Worm (Caenorhabditis elegans) whole organism, L3 larva: Measurements from ENCODE around the gene clic-1.

Experiments
- R02D3.7 ChIP-seq: fragments of 150-350 bp; optimal IDR thresholded peaks from 2 replicates; lab custom pipeline; 2014; ENCODE audit warnings: missing biosample characterization, missing genetic modification characterization
- ZK546.5 ChIP-seq: sonication (generic microtip); optimal IDR thresholded peaks from 2 replicates; lab custom pipeline; 2017; ENCODE audit warnings: missing biosample characterization, missing genetic modification characterization
- aly-2 ChIP-seq: fragments of 150-350 bp; optimal IDR thresholded peaks from 2 replicates; lab custom pipeline; 2014; ENCODE audit warnings: missing biosample characterization, missing genetic modification characterization
- ama-1 ChIP-seq: fragments of 150-350 bp; optimal IDR thresholded peaks from 2 replicates; lab custom pipeline; 2018
- ceh-16 ChIP-seq: sonication (generic microtip); optimal IDR thresholded peaks from 2 replicates; lab custom pipeline; 2017; ENCODE audit warnings: missing biosample characterization, missing genetic modification characterization
- ceh-28 ChIP-seq: fragments of 150-350 bp; optimal IDR thresholded peaks from 2 replicates; lab custom pipeline; 2014; ENCODE audit warnings: missing biosample characterization, missing genetic modification reagents, missing genetic modification characterization
- ceh-9 ChIP-seq: sonication (generic microtip); optimal IDR thresholded peaks from 2 replicates; lab custom pipeline; 2018; ENCODE audit warnings: missing biosample characterization, missing genetic modification characterization
- daf-12 ChIP-seq: fragments of 150-350 bp; optimal IDR thresholded peaks from 2 replicates; lab custom pipeline; 2014; ENCODE audit warnings: missing biosample characterization, missing genetic modification reagents, missing genetic modification characterization
- egl-27 ChIP-seq: sonication (generic microtip); optimal IDR thresholded peaks from 4 replicates; lab custom pipeline; 2017; ENCODE audit warnings: missing biosample characterization, missing genetic modification reagents, missing genetic modification characterization
- egl-5 ChIP-seq: fragments of 150-350 bp; optimal IDR thresholded peaks from 2 replicates; lab custom pipeline; 2017; ENCODE audit warnings: missing biosample characterization, missing genetic modification reagents, missing genetic modification characterization, inconsistent platforms
- elt-2 ChIP-seq: sonication (generic microtip); optimal IDR thresholded peaks from 2 replicates; lab custom pipeline; 2016; ENCODE audit warnings: missing genetic modification reagents, mild to moderate bottlenecking, missing genetic modification characterization, missing compliant biosample characterization
- elt-3 ChIP-seq, 3 experiments: fragments of 150-350 bp in 1 of 3; sonication (generic microtip) in 2 of 3; optimal IDR thresholded peaks; 2 replicates in 2 of 3; 4 replicates in 1 of 3; lab custom pipeline; 2014 to 2017; ENCODE audit warnings: missing biosample characterization in 3 of 3, missing genetic modification characterization in 3 of 3
- eor-1 ChIP-seq, 2 experiments: fragments of 150-350 bp; optimal IDR thresholded peaks; 2 replicates each; lab custom pipeline; 2014 to 2018; ENCODE audit warnings: missing biosample characterization in 2 of 2, missing genetic modification characterization in 2 of 2
- fkh-2 ChIP-seq: fragments of 150-350 bp; optimal IDR thresholded peaks from 2 replicates; lab custom pipeline; 2014; ENCODE audit warnings: missing biosample characterization, missing genetic modification reagents, missing genetic modification characterization
- fos-1 ChIP-seq: fragments of 150-350 bp; optimal IDR thresholded peaks from 2 replicates; lab custom pipeline; 2014; ENCODE audit warnings: missing biosample characterization, missing genetic modification characterization
- hmg-11 ChIP-seq: sonication (generic microtip); optimal IDR thresholded peaks from 2 replicates; lab custom pipeline; 2016; ENCODE audit warnings: missing genetic modification characterization, missing compliant biosample characterization
- jun-1 ChIP-seq: fragments of 150-350 bp; optimal IDR thresholded peaks from 2 replicates; lab custom pipeline; 2014; ENCODE audit warnings: missing biosample characterization, missing genetic modification reagents, missing genetic modification characterization
- lin-15B ChIP-seq: fragments of 150-350 bp; optimal IDR thresholded peaks from 2 replicates; lab custom pipeline; 2014; ENCODE audit warnings: missing biosample characterization, missing genetic modification characterization
- lin-39 ChIP-seq: fragments of 150-350 bp; optimal IDR thresholded peaks from 2 replicates; lab custom pipeline; 2018; ENCODE audit warnings: missing biosample characterization, missing genetic modification reagents, missing genetic modification characterization
- lsy-12 ChIP-seq: sonication (generic microtip); optimal IDR thresholded peaks from 2 replicates; lab custom pipeline; 2016; ENCODE audit warnings: mild to moderate bottlenecking, missing genetic modification characterization, missing compliant biosample characterization
- mdl-1 ChIP-seq: fragments of 150-350 bp; optimal IDR thresholded peaks from 2 replicates; lab custom pipeline; 2014; ENCODE audit warnings: missing biosample characterization, missing genetic modification characterization
- mml-1 ChIP-seq: fragments of 150-350 bp; sonication (generic microtip); optimal IDR thresholded peaks from 3 replicates; lab custom pipeline; 2014; ENCODE audit warnings: missing biosample characterization, missing genetic modification characterization
- nfya-1 ChIP-seq: sonication (generic microtip); optimal IDR thresholded peaks from 2 replicates; lab custom pipeline; 2017; ENCODE audit warnings: missing genetic modification characterization, mild to moderate bottlenecking, missing compliant biosample characterization, antibody characterized with exemption, moderate library complexity; ENCODE audit not compliant: insufficient read depth
- nhr-12 ChIP-seq: fragments of 150-350 bp; optimal IDR thresholded peaks from 2 replicates; lab custom pipeline; 2014; ENCODE audit warnings: missing biosample characterization, missing genetic modification characterization
- nhr-237 ChIP-seq: fragments of 150-350 bp; optimal IDR thresholded peaks from 2 replicates; lab custom pipeline; 2014; ENCODE audit warnings: missing biosample characterization, missing genetic modification characterization
- nhr-25 ChIP-seq: sonication (generic microtip); optimal IDR thresholded peaks from 2 replicates; lab custom pipeline; 2017; ENCODE audit warnings: missing biosample characterization, missing genetic modification characterization
- nhr-28 ChIP-seq: fragments of 150-350 bp; optimal IDR thresholded peaks from 2 replicates; lab custom pipeline; 2014; ENCODE audit warnings: missing biosample characterization, missing genetic modification characterization
- nhr-43 ChIP-seq: sonication (generic microtip); optimal IDR thresholded peaks from 2 replicates; lab custom pipeline; 2016; ENCODE audit warnings: mild to moderate bottlenecking, missing genetic modification characterization, missing compliant biosample characterization; ENCODE audit not compliant: poor library complexity, severe bottlenecking
- nhr-67 ChIP-seq: fragments of 150-350 bp; optimal IDR thresholded peaks from 2 replicates; lab custom pipeline; 2014; ENCODE audit warnings: missing biosample characterization, missing genetic modification characterization
- nhr-76 ChIP-seq: fragments of 150-350 bp; sonication (generic microtip); optimal IDR thresholded peaks from 5 replicates; lab custom pipeline; 2014; ENCODE audit warnings: missing biosample characterization, missing genetic modification characterization
- nhr-77 ChIP-seq: fragments of 150-350 bp; optimal IDR thresholded peaks from 2 replicates; lab custom pipeline; 2014; ENCODE audit warnings: missing biosample characterization, missing genetic modification characterization
- pha-4 ChIP-seq: fragments of 150-350 bp; optimal IDR thresholded peaks from 2 replicates; lab custom pipeline; 2014; ENCODE audit warnings: missing biosample characterization, missing genetic modification reagents, missing genetic modification characterization
- pqm-1 ChIP-seq: fragments of 150-350 bp; optimal IDR thresholded peaks from 2 replicates; lab custom pipeline; 2017; ENCODE audit warnings: missing biosample characterization, missing genetic modification characterization, inconsistent platforms
- skn-1 ChIP-seq: fragments of 150-350 bp; optimal IDR thresholded peaks from 2 replicates; lab custom pipeline; 2014; ENCODE audit warnings: missing biosample characterization, missing genetic modification characterization
- snpc-4 ChIP-seq: fragments of 150-350 bp; optimal IDR thresholded peaks from 2 replicates; lab custom pipeline; 2014; ENCODE audit warnings: missing biosample characterization, missing genetic modification characterization
- tbx-2 ChIP-seq: sonication (generic microtip); optimal IDR thresholded peaks from 2 replicates; lab custom pipeline; 2016; ENCODE audit warnings: mild to moderate bottlenecking, missing genetic modification characterization, missing compliant biosample characterization
- unc-39 ChIP-seq: sonication (generic microtip); optimal IDR thresholded peaks from 4 replicates; lab custom pipeline; 2017; ENCODE audit warnings: missing biosample characterization, missing genetic modification characterization
- unc-62 ChIP-seq: fragments of 150-350 bp; sonication (generic microtip); optimal IDR thresholded peaks from 4 replicates; lab custom pipeline; 2014; ENCODE audit warnings: missing biosample characterization, missing genetic modification reagents, missing genetic modification characterization
- ztf-11 ChIP-seq: fragments of 150-350 bp; optimal IDR thresholded peaks from 2 replicates; lab custom pipeline; 2014; ENCODE audit warnings: missing biosample characterization, missing genetic modification characterization

Gene clic-1

DNA sequence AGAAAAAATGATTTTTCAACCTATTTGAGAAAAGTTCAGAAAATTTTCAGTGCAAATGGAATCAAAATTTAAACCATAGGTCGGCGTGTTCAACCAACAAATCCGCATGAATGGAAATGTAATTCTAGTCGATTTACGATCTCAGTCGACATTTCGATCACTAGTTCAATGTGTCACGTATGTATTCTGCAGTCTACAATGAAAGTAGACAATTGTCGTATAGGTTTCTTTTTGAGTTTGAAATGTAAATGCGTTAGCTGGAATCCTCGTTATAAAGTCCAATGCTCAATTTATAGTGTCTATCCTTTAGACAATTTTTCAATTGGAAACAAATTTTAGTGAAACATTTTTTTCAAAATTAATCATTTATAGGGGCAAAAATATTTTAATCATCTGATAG, 18.7 kb downstream of the clic-1 start, which contains the start of gene ZK105.12:
TSS of gene ZK105.12 (minus strand) at position 101 of the 400 bp plus-strand sequence.
- TF ChIP-seq snpc-4 (tag; lab: Kevin White, UChicago) = no peak
- TF ChIP-seq jun-1 (tag; lab: Kevin White, UChicago) = no peak
- no peak for TF ChIP-seq hmg-11
- no peak for TF ChIP-seq egl-5
- TF ChIP-seq fkh-2 (tag; lab: Kevin White, UChicago) = no peak
- no peak for TF ChIP-seq ceh-28 (tag; lab: Kevin White, UChicago)
- TF ChIP-seq, all 47 proteins: peak for 0

DNA sequence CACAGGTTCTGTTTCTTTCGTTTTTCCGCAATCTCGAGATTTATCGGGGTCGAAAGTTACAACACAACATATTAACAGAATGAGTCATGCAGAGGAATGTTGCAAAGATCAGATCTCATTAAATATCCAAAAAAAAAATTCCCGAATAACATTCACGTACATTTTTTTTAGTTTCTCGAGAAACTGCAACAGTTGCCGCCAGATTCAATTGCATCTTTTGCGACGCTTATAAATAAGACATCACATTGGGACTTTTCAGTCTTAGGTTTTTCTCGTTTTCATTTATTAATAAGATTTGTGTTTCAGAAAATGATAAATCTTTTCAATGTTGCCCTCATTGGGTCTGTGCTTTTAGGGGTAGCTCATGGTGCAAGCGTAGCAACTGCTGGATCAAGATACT, 21.0 kb downstream of the clic-1 start, which contains the start of gene ZK105.1:
TSS of gene ZK105.1 (plus strand) at position 301 of the 400 bp plus-strand sequence.
- TF ChIP-seq eor-1 (tag; optimal IDR thresholded peaks at IDR 0.05; lab: Kevin White, UChicago) = no peak
- no peak for TF ChIP-seq skn-1 (tag; lab: Kevin White, UChicago)
- no peak for TF ChIP-seq elt-3 (tag; optimal IDR thresholded peaks at IDR 0.05; lab: Kevin White, UChicago)
- no peak for TF ChIP-seq pha-4
- no peak for TF ChIP-seq elt-2
- TF ChIP-seq nhr-67 (tag; lab: Kevin White, UChicago) = no peak
- TF ChIP-seq hmg-11 = no peak
- TF ChIP-seq aly-2 = no peak
- no peak for TF ChIP-seq fkh-2 (tag; lab: Kevin White, UChicago)
- no peak for TF ChIP-seq unc-39 (tag; lab: Kevin White, UChicago)
- no peak for TF ChIP-seq ztf-11
- no peak for TF ChIP-seq mml-1 (tag; lab: Kevin White, UChicago)
- no peak for TF ChIP-seq mdl-1

DNA sequence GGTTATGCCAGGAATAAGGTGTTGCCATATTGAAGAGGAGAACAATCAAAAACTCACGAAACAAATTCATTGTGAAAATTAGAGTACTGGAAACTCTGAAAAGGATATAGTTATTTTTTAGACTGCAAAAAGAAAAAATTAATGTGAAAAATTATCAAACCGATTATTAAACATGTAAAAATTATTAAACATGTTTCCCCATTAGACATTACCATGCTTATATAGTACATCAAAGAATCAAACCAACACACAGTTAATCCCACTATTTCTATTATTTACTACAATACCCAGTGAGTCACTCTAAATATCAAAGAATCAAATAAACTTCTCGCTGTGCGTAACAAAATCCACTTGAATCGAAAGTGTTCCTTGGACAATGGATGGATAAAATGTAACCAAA, 21.6 kb downstream of the clic-1 start, which contains the start of gene ZK105.13:
TSS of gene ZK105.13 (minus strand) at position 101 of the 400 bp plus-strand sequence.
- no peak for TF ChIP-seq ceh-9 (tag; lab: Kevin White, UChicago)
- TF ChIP-seq nhr-77 (tag; lab: Kevin White, UChicago) = no peak
- no peak for TF ChIP-seq nhr-43 (tag; lab: Kevin White, UChicago)
- no peak for TF ChIP-seq lin-15B (tag; lab: Kevin White, UChicago)
- no peak for TF ChIP-seq snpc-4 (tag; lab: Kevin White, UChicago)
- no peak for TF ChIP-seq mml-1 (tag; lab: Kevin White, UChicago)
- no peak for TF ChIP-seq fos-1 (tag; lab: Kevin White, UChicago)
- no peak for TF ChIP-seq mdl-1
- TF ChIP-seq lsy-12 (tag; lab: Kevin White, UChicago) = no peak
- TF ChIP-seq nhr-67 (tag; lab: Kevin White, UChicago) = no peak
- no peak for TF ChIP-seq ceh-28 (tag; lab: Kevin White, UChicago)
- no peak for TF ChIP-seq ZK546.5 (tag; lab: Kevin White, UChicago)
- no peak for TF ChIP-seq fkh-2 (tag; lab: Kevin White, UChicago)
- no peak for TF ChIP-seq ztf-11
- no peak for TF ChIP-seq ceh-16 (tag; lab: Kevin White, UChicago)

DNA sequence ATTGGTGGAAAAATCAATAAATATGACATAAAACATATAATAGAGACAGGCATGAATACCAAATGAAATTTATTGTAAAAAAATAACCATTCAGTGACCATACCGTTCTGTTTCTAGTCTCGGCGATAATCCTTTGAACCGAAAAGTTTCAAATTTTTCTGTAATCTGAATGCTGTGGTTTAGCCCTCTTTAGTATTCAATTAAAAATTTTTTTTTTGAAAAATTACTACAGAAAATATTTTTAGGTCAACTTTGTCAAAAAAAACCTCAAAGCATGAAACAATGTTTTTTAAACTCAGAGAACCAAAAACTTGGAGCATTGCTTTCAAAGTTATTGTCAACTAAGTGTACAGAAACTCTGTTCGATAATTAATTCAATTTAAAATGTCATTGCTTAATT, 26.2 kb downstream of the clic-1 start, which contains the start of gene ZK105.11:
TSS of gene ZK105.11 (minus strand) at position 101 of the 400 bp plus-strand sequence.
- no peak for TF ChIP-seq R02D3.7 (tag; lab: Kevin White, UChicago)
- TF ChIP-seq elt-2 = no peak
- no peak for TF ChIP-seq egl-27 (tag; lab: Kevin White, UChicago)
- no peak for TF ChIP-seq nhr-67 (tag; lab: Kevin White, UChicago)
- TF ChIP-seq jun-1 (tag; lab: Kevin White, UChicago) = no peak
- TF ChIP-seq nhr-12 (tag; lab: Kevin White, UChicago) = no peak
- no peak for TF ChIP-seq lin-39 (tag; lab: Kevin White, UChicago)
- TF ChIP-seq nhr-43 (tag; lab: Kevin White, UChicago) = no peak
- TF ChIP-seq lsy-12 (tag; lab: Kevin White, UChicago) = no peak
- no peak for TF ChIP-seq snpc-4 (tag; lab: Kevin White, UChicago)
- no peak for TF ChIP-seq nhr-237 (tag; lab: Kevin White, UChicago)
- no peak for TF ChIP-seq tbx-2
- TF ChIP-seq unc-62 (GFP tag; lab: Kevin White, UChicago) = no peak
- TF ChIP-seq ztf-11 = no peak
- TF ChIP-seq, all 47 proteins: peak for 0

DNA sequence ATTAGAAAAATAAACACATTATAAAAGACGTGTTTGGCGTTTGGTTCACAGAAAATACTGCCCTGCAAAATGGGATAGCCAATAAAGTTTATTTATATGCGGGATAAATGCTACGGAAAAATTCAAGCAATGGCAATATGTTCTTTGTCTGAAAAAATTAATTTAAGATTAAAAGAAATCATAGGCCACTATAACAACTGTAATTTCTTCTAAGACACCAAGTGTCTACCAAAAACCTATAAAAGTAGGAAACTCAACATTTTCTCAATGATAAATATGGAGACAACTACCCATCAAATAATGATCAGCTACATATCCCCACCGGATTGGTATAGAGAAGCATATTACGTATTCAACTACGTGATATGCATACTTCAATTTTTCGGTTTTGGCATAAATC, 29.4 kb downstream of the clic-1 start, which contains the start of gene srw-3:
TSS of gene srw-3 (plus strand) at position 301 of the 400 bp plus-strand sequence.
- TF ChIP-seq nhr-28 = no peak
- TF ChIP-seq ceh-28 (tag; lab: Kevin White, UChicago) = no peak
- no peak for TF ChIP-seq pqm-1 (tag; lab: Kevin White, UChicago)
- TF ChIP-seq nhr-25 (tag; lab: Kevin White, UChicago) = no peak
- TF ChIP-seq nhr-76 = no peak
- TF ChIP-seq skn-1 (tag; lab: Kevin White, UChicago) = no peak
- no peak for TF ChIP-seq nfya-1 (tag; lab: Kevin White, UChicago)
- no peak for TF ChIP-seq jun-1 (tag; lab: Kevin White, UChicago)
- TF ChIP-seq tbx-2 = no peak
- TF ChIP-seq elt-3 (tag; optimal IDR thresholded peaks at IDR 0.05; lab: Kevin White, UChicago) = no peak
- TF ChIP-seq eor-1 (tag; optimal IDR thresholded peaks at IDR 0.05; lab: Kevin White, UChicago) = no peak
- TF ChIP-seq snpc-4 (tag; lab: Kevin White, UChicago) = no peak
- no peak for TF ChIP-seq daf-12 (tag; lab: Kevin White, UChicago)
- no peak for TF ChIP-seq ama-1
- TF ChIP-seq elt-2 = no peak
